Fruit fly (Drosophila melanogaster) whole organism, prepupa: ENCODE results near the gene snsl.
A peak's percentile ranks its signal among the peaks of the same experiment; 100 is the strongest.

Source experiments
- CG4318 ChIP-seq: fragments of 200-800 bp; sonication (Bioruptor generic); optimal IDR thresholded peaks from 3 replicates; lab custom pipeline; 2017; ENCODE audit warnings: missing biosample characterization, mild to moderate bottlenecking, missing genetic modification characterization
- CG8632 ChIP-seq: fragments of 200-800 bp; sonication (Bioruptor generic); optimal IDR thresholded peaks from 3 replicates; lab custom pipeline; 2016; ENCODE audit warnings: missing biosample characterization, missing genetic modification characterization
- Ets96B ChIP-seq: fragments of 200-800 bp; optimal IDR thresholded peaks from 2 replicates; lab custom pipeline; 2019; ENCODE audit warnings: missing biosample characterization, mild to moderate bottlenecking, missing genetic modification characterization, moderate library complexity
- Gug ChIP-seq: fragments of 200-800 bp; sonication (Bioruptor generic); IDR thresholded peaks from 2 replicates; pipeline ENCODE4 v1.3.6; 2022; ENCODE audit warnings: missing biosample characterization, missing genetic modification characterization
- Hr39 ChIP-seq: fragments of 200-800 bp; sonication (Bioruptor generic); optimal IDR thresholded peaks from 2 replicates; lab custom pipeline; 2016; ENCODE audit warnings: missing biosample characterization, missing genetic modification characterization
- Smox ChIP-seq: fragments of 200-800 bp; sonication (Bioruptor generic); optimal IDR thresholded peaks from 3 replicates; lab custom pipeline; 2016; ENCODE audit warnings: missing biosample characterization, missing genetic modification characterization
- Sox14 ChIP-seq: fragments of 200-800 bp; sonication (Bioruptor generic); optimal IDR thresholded peaks from 3 replicates; lab custom pipeline; 2016; ENCODE audit warnings: missing biosample characterization, missing genetic modification characterization
- dsx ChIP-seq: fragments of 200-800 bp; optimal IDR thresholded peaks from 3 replicates; lab custom pipeline; 2019; ENCODE audit warnings: missing biosample characterization, mild to moderate bottlenecking, missing genetic modification characterization, moderate library complexity; ENCODE audit not compliant: poor library complexity, severe bottlenecking
- fd59A ChIP-seq: fragments of 200-800 bp; sonication (Bioruptor generic); optimal IDR thresholded peaks from 2 replicates; lab custom pipeline; 2017; ENCODE audit warnings: missing biosample characterization, mild to moderate bottlenecking, missing genetic modification characterization, missing genetic modification reagents
- net ChIP-seq: fragments of 200-800 bp; sonication (Bioruptor generic); optimal IDR thresholded peaks from 3 replicates; lab custom pipeline; 2016; ENCODE audit warnings: missing biosample characterization, missing genetic modification characterization
- pdm3 ChIP-seq: fragments of 200-800 bp; sonication (Bioruptor generic); optimal IDR thresholded peaks from 3 replicates; lab custom pipeline; 2016; ENCODE audit warnings: missing biosample characterization, missing genetic modification characterization
- topi ChIP-seq: fragments of 200-800 bp; sonication (Bioruptor generic); optimal IDR thresholded peaks from 3 replicates; lab custom pipeline; 2016; ENCODE audit warnings: missing biosample characterization, missing genetic modification characterization

- TF ChIP-seq net (GFP tag; lab: Kevin White, UChicago) (no peak), pdm3 (GFP tag; lab: Kevin White, UChicago) (no peak), Ets96B (tag; lab: Kevin White, UChicago) (no peak), Gug (GFP tag; lab: Robert Waterston, UW) (no peak), Sox14 (GFP tag; lab: Kevin White, UChicago) (peak; percentile 60), Hr39 (GFP tag; lab: Kevin White, UChicago) (no peak), CG8632 (GFP tag; lab: Kevin White, UChicago) (no peak), topi (GFP tag; lab: Kevin White, UChicago) (no peak), dsx (GFP tag; lab: Kevin White, UChicago) (no peak), fd59A (GFP tag; lab: Kevin White, UChicago) (no peak), Smox (GFP tag; lab: Kevin White, UChicago) (no peak), CG4318 (no peak)
Measured at dm6 chr2L:4883023-4883392, 23.6 kb downstream of the snsl start, which contains the start of the genes Cf2 and CG3008.
